Fruit fly (Drosophila melanogaster) whole organism, embryonic: ENCODE measurements around the gene Polr1D.
A peak's percentile ranks its signal among the peaks of the same experiment; 100 is the strongest.

ENCODE experiments used
- Bteb2 ChIP-seq: fragments of 200-800 bp; sonication (Bioruptor generic); optimal IDR thresholded peaks from 2 replicates; lab custom pipeline; 2016; ENCODE audit warnings: missing biosample characterization, missing genetic modification characterization
- CG10543 ChIP-seq: fragments of 200-800 bp; sonication (Bioruptor generic); optimal IDR thresholded peaks from 3 replicates; lab custom pipeline; 2017; ENCODE audit warnings: missing biosample characterization, mild to moderate bottlenecking, missing genetic modification characterization, moderate library complexity
- CG11247 ChIP-seq: fragments of 200-800 bp; sonication (Bioruptor generic); IDR thresholded peaks from 2 replicates; pipeline ENCODE4 v1.3.6; 2022; ENCODE audit warnings: missing biosample characterization, missing genetic modification characterization
- CG12659 ChIP-seq: fragments of 200-800 bp; sonication (Bioruptor generic); optimal IDR thresholded peaks from 3 replicates; lab custom pipeline; 2017; ENCODE audit warnings: mild to moderate bottlenecking, missing biosample characterization, missing genetic modification reagents, missing genetic modification characterization
- CG13296 ChIP-seq: fragments of 200-800 bp; sonication (Bioruptor generic); optimal IDR thresholded peaks from 3 replicates; lab custom pipeline; 2018; ENCODE audit warnings: missing biosample characterization, mild to moderate bottlenecking, missing genetic modification characterization
- CG14441 ChIP-seq: fragments of 200-800 bp; sonication (Bioruptor generic); IDR thresholded peaks from 2 replicates; pipeline ENCODE4 v1.3.6; 2022; ENCODE audit warnings: missing biosample characterization, missing genetic modification characterization
- CG14710 ChIP-seq: fragments of 200-800 bp; sonication (Bioruptor generic); optimal IDR thresholded peaks from 3 replicates; lab custom pipeline; 2019; ENCODE audit warnings: missing biosample characterization, mild to moderate bottlenecking, missing genetic modification characterization, moderate library complexity
- CG15269 ChIP-seq: fragments of 200-800 bp; sonication (Bioruptor generic); optimal IDR thresholded peaks from 2 replicates; lab custom pipeline; 2018; ENCODE audit warnings: missing biosample characterization, mild to moderate bottlenecking, missing genetic modification characterization, moderate library complexity
- CG17186 ChIP-seq: fragments of 200-800 bp; sonication (Bioruptor generic); optimal IDR thresholded peaks from 3 replicates; lab custom pipeline; 2017; ENCODE audit warnings: missing biosample characterization, missing genetic modification reagents, missing genetic modification characterization
- CG17829 ChIP-seq: fragments of 200-800 bp; optimal IDR thresholded peaks from 2 replicates; lab custom pipeline; 2019; ENCODE audit warnings: missing biosample characterization, mild to moderate bottlenecking, missing genetic modification characterization, moderate library complexity
- CG32532 ChIP-seq: fragments of 200-800 bp; sonication (Bioruptor generic); IDR thresholded peaks from 2 replicates; pipeline ENCODE4 v1.3.6; 2022; ENCODE audit warnings: missing biosample characterization, missing genetic modification characterization
- CG3726 ChIP-seq: fragments of 200-800 bp; sonication (Bioruptor generic); IDR thresholded peaks from 3 replicates; pipeline ENCODE4, ENCODE4 v1.3.6; 2022; ENCODE audit warnings: missing biosample characterization, missing genetic modification characterization
- CG3995 ChIP-seq: fragments of 200-800 bp; sonication (Bioruptor generic); optimal IDR thresholded peaks from 3 replicates; lab custom pipeline; 2016; ENCODE audit warnings: missing biosample characterization, missing genetic modification characterization
- CG4282 ChIP-seq: fragments of 200-800 bp; sonication (Bioruptor generic); optimal IDR thresholded peaks from 2 replicates; lab custom pipeline; 2016; ENCODE audit warnings: missing biosample characterization, missing genetic modification characterization
- CG4360 ChIP-seq: fragments of 200-800 bp; sonication (Bioruptor generic); IDR thresholded peaks from 2 replicates; pipeline ENCODE4 v1.3.6; 2022; ENCODE audit warnings: missing biosample characterization, missing genetic modification characterization
- CG4617 ChIP-seq: fragments of 200-800 bp; sonication (Bioruptor generic); optimal IDR thresholded peaks from 3 replicates; lab custom pipeline; 2016; ENCODE audit warnings: missing biosample characterization, missing genetic modification characterization, borderline replicate concordance
- CG6689 ChIP-seq: fragments of 200-800 bp; sonication (Bioruptor generic); IDR thresholded peaks from 2 replicates; pipeline ENCODE4 v1.3.6; 2022; ENCODE audit warnings: missing biosample characterization, missing genetic modification characterization
- CG6765 ChIP-seq: fragments of 200-800 bp; sonication (Bioruptor generic); optimal IDR thresholded peaks from 3 replicates; lab custom pipeline; 2017; ENCODE audit warnings: missing biosample characterization, mild to moderate bottlenecking, missing genetic modification characterization
- CG7556 ChIP-seq: fragments of 200-800 bp; sonication (Bioruptor generic); optimal IDR thresholded peaks from 2 replicates; lab custom pipeline; 2017; ENCODE audit warnings: missing biosample characterization, mild to moderate bottlenecking, missing genetic modification characterization
- CG8089 ChIP-seq: fragments of 200-800 bp; sonication (Bioruptor generic); optimal IDR thresholded peaks from 3 replicates; lab custom pipeline; 2016; ENCODE audit warnings: missing biosample characterization, missing genetic modification characterization
- CG8388 ChIP-seq: fragments of 200-800 bp; sonication (Bioruptor generic); optimal IDR thresholded peaks from 2 replicates; lab custom pipeline; 2019; ENCODE audit warnings: missing biosample characterization, mild to moderate bottlenecking, missing genetic modification characterization, moderate library complexity
- CG8478 ChIP-seq: fragments of >200 bp; optimal IDR thresholded peaks from 2 replicates; lab custom pipeline; 2018
- CG8944 ChIP-seq: fragments of 200-800 bp; sonication (Bioruptor generic); optimal IDR thresholded peaks from 3 replicates; lab custom pipeline; 2016; ENCODE audit warnings: missing biosample characterization, missing genetic modification characterization
- CG9797 ChIP-seq: fragments of 200-800 bp; sonication (Bioruptor generic); optimal IDR thresholded peaks from 3 replicates; lab custom pipeline; 2018; ENCODE audit warnings: missing biosample characterization, mild to moderate bottlenecking, missing genetic modification characterization
- CrebB ChIP-seq: fragments of 200-800 bp; sonication (Bioruptor generic); optimal IDR thresholded peaks from 3 replicates; lab custom pipeline; 2018; ENCODE audit warnings: missing biosample characterization, mild to moderate bottlenecking, missing genetic modification characterization
- Dll ChIP-seq: fragments of 200-800 bp; sonication (Bioruptor generic); IDR thresholded peaks from 4 replicates; pipeline ENCODE4 v1.3.6; 2022; ENCODE audit warnings: missing biosample characterization, missing genetic modification characterization; ENCODE audit not compliant: partially characterized antibody
- Doc3 ChIP-seq: fragments of 200-800 bp; sonication (Bioruptor generic); IDR thresholded peaks from 3 replicates; pipeline ENCODE4 v1.3.6; 2022; ENCODE audit warnings: missing biosample characterization, missing genetic modification characterization; ENCODE audit not compliant: partially characterized antibody
- MESR4 ChIP-seq: fragments of 200-800 bp; sonication (Bioruptor generic); optimal IDR thresholded peaks from 2 replicates; lab custom pipeline; 2018; ENCODE audit warnings: missing biosample characterization, mild to moderate bottlenecking, missing genetic modification characterization, moderate library complexity
- Max ChIP-seq: fragments of 200-800 bp; sonication (Bioruptor generic); optimal IDR thresholded peaks from 2 replicates; lab custom pipeline; 2016; ENCODE audit warnings: missing biosample characterization, mild to moderate bottlenecking, missing genetic modification characterization
- Mrtf ChIP-seq: fragments of 200-800 bp; sonication (Bioruptor generic); IDR thresholded peaks from 3 replicates; pipeline ENCODE4 v1.3.6; 2022; ENCODE audit warnings: missing biosample characterization, missing genetic modification characterization
- NFAT ChIP-seq: fragments of 200-800 bp; sonication (Bioruptor generic); IDR thresholded peaks from 2 replicates; pipeline ENCODE4 v1.3.6; 2022; ENCODE audit warnings: missing biosample characterization, missing genetic modification characterization
- Scr ChIP-seq: fragments of 200-800 bp; sonication (Bioruptor generic); IDR thresholded peaks from 2 replicates; pipeline ENCODE4 v1.3.6; 2022; ENCODE audit warnings: missing biosample characterization, missing genetic modification characterization; ENCODE audit not compliant: partially characterized antibody
- Xbp1 ChIP-seq: fragments of 200-800 bp; sonication (Bioruptor generic); optimal IDR thresholded peaks from 3 replicates; lab custom pipeline; 2016; ENCODE audit warnings: missing biosample characterization, mild to moderate bottlenecking, missing genetic modification characterization
- ab ChIP-seq: fragments of 200-800 bp; sonication (Bioruptor generic); optimal IDR thresholded peaks from 2 replicates; lab custom pipeline; 2016; ENCODE audit warnings: missing biosample characterization, missing genetic modification characterization
- ato ChIP-seq: fragments of 200-800 bp; sonication (Bioruptor generic); IDR thresholded peaks from 2 replicates; pipeline ENCODE4 v1.3.6; 2022; ENCODE audit warnings: missing biosample characterization, missing genetic modification characterization; ENCODE audit not compliant: partially characterized antibody
- br ChIP-seq: fragments of >200 bp; optimal IDR thresholded peaks from 2 replicates; lab custom pipeline; 2017
- cas ChIP-seq: fragments of 200-800 bp; sonication (Bioruptor generic); IDR thresholded peaks from 2 replicates; pipeline ENCODE4 v1.3.6; 2022; ENCODE audit warnings: missing biosample characterization, missing genetic modification characterization
- cato ChIP-seq: fragments of 200-800 bp; sonication (Bioruptor generic); optimal IDR thresholded peaks from 2 replicates; lab custom pipeline; 2016; ENCODE audit warnings: missing biosample characterization, missing genetic modification characterization, borderline replicate concordance
- cg ChIP-seq: fragments of 200-800 bp; sonication (Bioruptor generic); optimal IDR thresholded peaks from 3 replicates; lab custom pipeline; 2019; ENCODE audit warnings: missing biosample characterization, mild to moderate bottlenecking, missing genetic modification characterization, moderate library complexity
- chif ChIP-seq, 2 experiments: fragments of 200-800 bp; sonication (Bioruptor generic); optimal IDR thresholded peaks; 3 replicates each; lab custom pipeline; 2016; ENCODE audit warnings: missing biosample characterization in 2 of 2, missing genetic modification characterization in 2 of 2
- crc ChIP-seq: fragments of 200-800 bp; sonication (Bioruptor generic); optimal IDR thresholded peaks from 2 replicates; lab custom pipeline; 2016; ENCODE audit warnings: missing biosample characterization, missing genetic modification characterization
- ewg ChIP-seq: fragments of 200-800 bp; sonication (Bioruptor generic); optimal IDR thresholded peaks from 3 replicates; lab custom pipeline; 2017; ENCODE audit warnings: mild to moderate bottlenecking, missing biosample characterization, missing genetic modification reagents, missing genetic modification characterization
- exex ChIP-seq: fragments of 200-800 bp; sonication (Bioruptor generic); optimal IDR thresholded peaks from 4 replicates; lab custom pipeline; 2018; ENCODE audit warnings: missing biosample characterization, mild to moderate bottlenecking, missing genetic modification characterization, moderate library complexity
- gcm ChIP-seq: fragments of 200-800 bp; sonication (Bioruptor generic); optimal IDR thresholded peaks from 2 replicates; lab custom pipeline; 2019; ENCODE audit warnings: missing biosample characterization, mild to moderate bottlenecking, missing genetic modification characterization, moderate library complexity
- gsb-n ChIP-seq: fragments of 200-800 bp; sonication (Bioruptor generic); optimal IDR thresholded peaks from 3 replicates; lab custom pipeline; 2018; ENCODE audit warnings: missing biosample characterization, mild to moderate bottlenecking, missing genetic modification characterization
- lmd ChIP-seq: fragments of 200-800 bp; sonication (Bioruptor generic); IDR thresholded peaks from 2 replicates; pipeline ENCODE4 v1.3.6; 2022; ENCODE audit warnings: missing biosample characterization, missing genetic modification characterization
- ro ChIP-seq: fragments of 200-800 bp; sonication (Bioruptor generic); IDR thresholded peaks from 2 replicates; pipeline ENCODE4 v1.3.6; 2022; ENCODE audit warnings: missing biosample characterization, missing genetic modification characterization
- scrt ChIP-seq: fragments of 200-800 bp; sonication (Bioruptor generic); optimal IDR thresholded peaks from 2 replicates; lab custom pipeline; 2018; ENCODE audit warnings: missing biosample characterization, mild to moderate bottlenecking, missing genetic modification characterization, moderate library complexity
- tap ChIP-seq: fragments of 200-800 bp; optimal IDR thresholded peaks from 3 replicates; lab custom pipeline; 2019; ENCODE audit warnings: missing biosample characterization, mild to moderate bottlenecking, missing genetic modification characterization, moderate library complexity
- tio ChIP-seq: fragments of 200-800 bp; sonication (Bioruptor generic); optimal IDR thresholded peaks from 2 replicates; lab custom pipeline; 2017; ENCODE audit warnings: missing biosample characterization, missing genetic modification characterization, inconsistent platforms
- usp ChIP-seq: fragments of >200 bp; optimal IDR thresholded peaks from 2 replicates; lab custom pipeline; 2017; ENCODE audit warnings: missing biosample characterization, missing genetic modification characterization
- zen2 ChIP-seq: fragments of 200-800 bp; sonication (Bioruptor generic); IDR thresholded peaks from 3 replicates; pipeline ENCODE4 v1.3.6; 2022; ENCODE audit warnings: missing biosample characterization, missing genetic modification characterization; ENCODE audit not compliant: partially characterized antibody

Polr1D gene

dm6 chr2L:19154893-19155389 is 19.9 kb upstream of the Polr1D start (continued):
- no peak for TF ChIP-seq CG13296 (GFP tag; lab: Kevin White, UChicago)
- no peak for TF ChIP-seq ato (GFP tag; lab: Robert Waterston, UW)
- peak; percentile 2 for TF ChIP-seq gcm (GFP tag; lab: Kevin White, UChicago)
- TF ChIP-seq CG17186 (GFP tag; lab: Kevin White, UChicago) = no peak
- no peak for TF ChIP-seq CG8089 (GFP tag; lab: Kevin White, UChicago)
- TF ChIP-seq NFAT (GFP tag; lab: Robert Waterston, UW) = no peak
- no peak for TF ChIP-seq CG32532 (GFP tag; lab: Robert Waterston, UW)
- peak; percentile 80 for TF ChIP-seq gsb-n (tag; lab: Kevin White, UChicago)
- TF ChIP-seq CG3726 (GFP tag; lab: Robert Waterston, UW) = no peak
- 0 out of 2 replicates have a peak, but pooled peaks have one; percentile 11 for TF ChIP-seq CG14441 (GFP tag; lab: Robert Waterston, UW)
- no peak for TF ChIP-seq Bteb2 (GFP tag; lab: Kevin White, UChicago)
- no peak for TF ChIP-seq tio
- no peak for TF ChIP-seq CG3995
- TF ChIP-seq ab (GFP tag; lab: Kevin White, UChicago) = no peak
- no peak for TF ChIP-seq CG4282 (GFP tag; lab: Kevin White, UChicago)
- TF ChIP-seq CG15269 (tag; lab: Kevin White, UChicago) = no peak
- TF ChIP-seq cato (GFP tag; lab: Kevin White, UChicago) = no peak
- no peak for TF ChIP-seq lmd (GFP tag; lab: Robert Waterston, UW)
- TF ChIP-seq br = no peak
- TF ChIP-seq Doc3 (GFP tag; lab: Robert Waterston, UW) = no peak
- TF ChIP-seq tap (tag; lab: Kevin White, UChicago) = no peak
- TF ChIP-seq Mrtf (GFP tag; lab: Robert Waterston, UW) = no peak
- TF ChIP-seq CG4617 (GFP tag; lab: Kevin White, UChicago) = no peak
- TF ChIP-seq cg (GFP tag; lab: Kevin White, UChicago) = peak; percentile 34
- no peak for TF ChIP-seq CG8478
- no peak for TF ChIP-seq exex
- TF ChIP-seq Max = no peak
- TF ChIP-seq CG12659 (GFP tag; lab: Kevin White, UChicago) = no peak
- no peak for TF ChIP-seq Scr (GFP tag; lab: Robert Waterston, UW)
- TF ChIP-seq CG8944 (GFP tag; lab: Kevin White, UChicago) = no peak
- TF ChIP-seq CG9797 = no peak
- TF ChIP-seq CG14710 (tag; lab: Kevin White, UChicago) = no peak
- no peak for TF ChIP-seq chif (GFP tag; optimal IDR thresholded peaks at IDR 0.05; lab: Kevin White, UChicago)
- no peak for TF ChIP-seq MESR4 (GFP tag; lab: Kevin White, UChicago)
- TF ChIP-seq CG17829 (tag; lab: Kevin White, UChicago) = no peak
- no peak for TF ChIP-seq Dll (GFP tag; lab: Robert Waterston, UW)
- no peak for TF ChIP-seq ewg (GFP tag; lab: Kevin White, UChicago)
- TF ChIP-seq CG8388 (GFP tag; lab: Kevin White, UChicago) = no peak
- TF ChIP-seq cas (GFP tag; lab: Robert Waterston, UW) = no peak
- no peak for TF ChIP-seq usp (GFP tag; lab: Kevin White, UChicago)
- no peak for TF ChIP-seq CG6689 (GFP tag; lab: Robert Waterston, UW)
- peak; percentile 99 for TF ChIP-seq CG4360 (GFP tag; lab: Robert Waterston, UW)
- no peak for TF ChIP-seq zen2
- TF ChIP-seq ro (GFP tag; lab: Robert Waterston, UW) = no peak
- no peak for TF ChIP-seq CG7556 (GFP tag; lab: Kevin White, UChicago)
- TF ChIP-seq crc (GFP tag; lab: Kevin White, UChicago) = no peak
- TF ChIP-seq CrebB (tag; lab: Kevin White, UChicago) = no peak
- no peak for TF ChIP-seq scrt (GFP tag; lab: Kevin White, UChicago)
- TF ChIP-seq CG10543 (GFP tag; lab: Kevin White, UChicago) = peak; percentile 38
- no peak for TF ChIP-seq CG11247 (GFP tag; lab: Robert Waterston, UW)
- no peak for TF ChIP-seq Xbp1
- no peak for TF ChIP-seq CG6765 (GFP tag; lab: Kevin White, UChicago)
